Fruit fly (Drosophila melanogaster): ENCODE measurements around the gene Hr38.

The Hr38 gene

dm6 chr2L:20714468-20715404 lies at the start of gene Hr38:
Gene Hr38 (minus strand): TSS chr2L:20714588.
- TF ChIP-seq usp (GFP tag; optimal IDR thresholded peaks at IDR 0.05) (no peak), CG8478 (optimal IDR thresholded peaks at IDR 0.05) (no peak), Dll (optimal IDR thresholded peaks at IDR 0.05) (peak; percentile 85), pan (optimal IDR thresholded peaks at IDR 0.05) (no peak), EcR (GFP tag; optimal IDR thresholded peaks at IDR 0.05) (no peak), psq (optimal IDR thresholded peaks at IDR 0.05) (no peak)

dm6 chr2L:20761951-20762538 lies 47.7 kb upstream of the Hr38 start:
- TF ChIP-seq psq (optimal IDR thresholded peaks at IDR 0.05) (no peak), Dll (optimal IDR thresholded peaks at IDR 0.05) (no peak), usp (GFP tag; optimal IDR thresholded peaks at IDR 0.05) (no peak), CG8478 (optimal IDR thresholded peaks at IDR 0.05) (no peak), pan (optimal IDR thresholded peaks at IDR 0.05) (no peak), EcR (GFP tag; optimal IDR thresholded peaks at IDR 0.05) (no peak)

- TF ChIP-seq Dll (optimal IDR thresholded peaks at IDR 0.05) (no peak), usp (GFP tag; optimal IDR thresholded peaks at IDR 0.05) (no peak), CG8478 (optimal IDR thresholded peaks at IDR 0.05) (no peak), psq (optimal IDR thresholded peaks at IDR 0.05) (no peak), EcR (GFP tag; optimal IDR thresholded peaks at IDR 0.05) (no peak), pan (optimal IDR thresholded peaks at IDR 0.05) (no peak)
Measured at dm6 chr2L:20760956-20761355, 46.6 kb upstream of the Hr38 start.

- TF ChIP-seq Dll (optimal IDR thresholded peaks at IDR 0.05) (no peak), usp (GFP tag; optimal IDR thresholded peaks at IDR 0.05) (no peak), pan (optimal IDR thresholded peaks at IDR 0.05) (no peak), CG8478 (optimal IDR thresholded peaks at IDR 0.05) (no peak), EcR (GFP tag; optimal IDR thresholded peaks at IDR 0.05) (no peak), psq (optimal IDR thresholded peaks at IDR 0.05) (no peak)
Measured at dm6 chr2L:20759809-20760485, 45.6 kb upstream of the Hr38 start.

- TF ChIP-seq psq (optimal IDR thresholded peaks at IDR 0.05) (no peak), EcR (GFP tag; optimal IDR thresholded peaks at IDR 0.05) (no peak), CG8478 (optimal IDR thresholded peaks at IDR 0.05) (no peak), usp (GFP tag; optimal IDR thresholded peaks at IDR 0.05) (no peak), Dll (optimal IDR thresholded peaks at IDR 0.05) (no peak), pan (optimal IDR thresholded peaks at IDR 0.05) (no peak)
Measured at dm6 chr2L:20758847-20759465, 44.6 kb upstream of the Hr38 start.

- TF ChIP-seq usp (GFP tag; optimal IDR thresholded peaks at IDR 0.05): no peak
- no peak for TF ChIP-seq CG8478 (optimal IDR thresholded peaks at IDR 0.05)
- TF ChIP-seq psq (optimal IDR thresholded peaks at IDR 0.05): no peak
- no peak for TF ChIP-seq EcR (GFP tag; optimal IDR thresholded peaks at IDR 0.05)
- no peak for TF ChIP-seq pan (optimal IDR thresholded peaks at IDR 0.05)
Measured at dm6 chr2L:20758188-20758846, 43.9 kb upstream of the Hr38 start.

- TF ChIP-seq Dll (optimal IDR thresholded peaks at IDR 0.05): no peak
Measured at dm6 chr2L:20757808-20758187, 43.4 kb upstream of the Hr38 start, which contains the start of the genes Rhau and dia. Gene Rhau (minus strand): TSS chr2L:20757985. Gene dia (plus strand): TSS chr2L:20758144.

dm6 chr2L:20752160-20752559 lies 37.8 kb upstream of the Hr38 start, which contains the start of the genes Amacr and Ns4:
Gene Amacr (minus strand): TSS chr2L:20752341.
Gene Ns4 (plus strand): TSS chr2L:20752476.
- TF ChIP-seq EcR (GFP tag; optimal IDR thresholded peaks at IDR 0.05): no peak
- no peak for TF ChIP-seq CG8478 (optimal IDR thresholded peaks at IDR 0.05)

- TF ChIP-seq CG8478 (optimal IDR thresholded peaks at IDR 0.05) (no peak), EcR (GFP tag; optimal IDR thresholded peaks at IDR 0.05) (no peak), psq (optimal IDR thresholded peaks at IDR 0.05) (no peak), usp (GFP tag; optimal IDR thresholded peaks at IDR 0.05) (no peak), pan (optimal IDR thresholded peaks at IDR 0.05) (no peak), Dll (optimal IDR thresholded peaks at IDR 0.05) (no peak)
Measured at dm6 chr2L:20735121-20735855, 20.9 kb upstream of the Hr38 start.

dm6 chr2L:20734687-20735088 lies 20.3 kb upstream of the Hr38 start:
- TF ChIP-seq pan (optimal IDR thresholded peaks at IDR 0.05) (no peak), psq (optimal IDR thresholded peaks at IDR 0.05) (no peak), usp (GFP tag; optimal IDR thresholded peaks at IDR 0.05) (no peak), CG8478 (optimal IDR thresholded peaks at IDR 0.05) (no peak)
